Worm (Caenorhabditis elegans) whole organism, L4 larva: ENCODE data around the gene gbf-1.
A peak's percentile ranks its signal among the peaks of the same experiment; 100 is the strongest.

Source experiments
- F26F4.8 ChIP-seq: fragments of 200-800 bp; sonication (Bioruptor generic); conservative IDR thresholded peaks from 2 replicates; pipeline ENCODE4 v1.3.6; 2022; ENCODE audit warnings: missing genetic modification characterization, missing compliant biosample characterization
- F37D6.2 ChIP-seq: sonication (generic microtip); optimal IDR thresholded peaks from 2 replicates; lab custom pipeline; 2016; ENCODE audit warnings: mild to moderate bottlenecking, missing genetic modification characterization, missing compliant biosample characterization
- T20F7.1 ChIP-seq: fragments of 200-800 bp; sonication (Bioruptor generic); optimal IDR thresholded peaks from 2 replicates; lab custom pipeline; 2018; ENCODE audit warnings: mild to moderate bottlenecking, missing genetic modification characterization, missing compliant biosample characterization
- T26A8.4 ChIP-seq: fragments of 200-800 bp; sonication (Bioruptor generic); IDR thresholded peaks from 2 replicates; pipeline ENCODE4 v1.3.6; 2022; ENCODE audit warnings: missing genetic modification characterization, missing compliant biosample characterization
- Y75B8A.6 ChIP-seq: fragments of 200-800 bp; sonication (Bioruptor generic); IDR thresholded peaks from 2 replicates; pipeline ENCODE4 v1.3.6; 2022; ENCODE audit warnings: missing genetic modification reagents, missing genetic modification characterization, missing compliant biosample characterization
- arid-1 ChIP-seq: fragments of 200-800 bp; sonication (Bioruptor generic); conservative IDR thresholded peaks from 2 replicates; pipeline ENCODE4 v1.3.6; 2022; ENCODE audit warnings: missing genetic modification reagents, missing genetic modification characterization, missing compliant biosample characterization
- ceh-20 ChIP-seq: fragments of 200-800 bp; sonication (Bioruptor generic); IDR thresholded peaks from 2 replicates; pipeline ENCODE4 v1.3.6; 2022; ENCODE audit warnings: missing genetic modification reagents, missing genetic modification characterization, missing compliant biosample characterization
- ceh-28 ChIP-seq: fragments of 150-350 bp; optimal IDR thresholded peaks from 2 replicates; lab custom pipeline; 2014; ENCODE audit warnings: missing biosample characterization, missing genetic modification reagents, missing genetic modification characterization
- ceh-32 ChIP-seq: sonication (generic microtip); optimal IDR thresholded peaks from 2 replicates; lab custom pipeline; 2016; ENCODE audit warnings: mild to moderate bottlenecking, missing genetic modification characterization, missing compliant biosample characterization; ENCODE audit not compliant: poor library complexity
- ceh-44 ChIP-seq: fragments of 200-800 bp; sonication (Bioruptor generic); IDR thresholded peaks from 2 replicates; pipeline ENCODE4 v1.3.6; 2022; ENCODE audit warnings: missing genetic modification reagents, missing genetic modification characterization, missing compliant biosample characterization
- ces-1 ChIP-seq: fragments of 150-350 bp; sonication (generic microtip); optimal IDR thresholded peaks from 4 replicates; lab custom pipeline; 2014; ENCODE audit warnings: missing biosample characterization, missing genetic modification reagents, missing genetic modification characterization
- cey-2 ChIP-seq: sonication (generic microtip); optimal IDR thresholded peaks from 3 replicates; lab custom pipeline; 2017; ENCODE audit warnings: missing genetic modification characterization, mild to moderate bottlenecking, missing compliant biosample characterization, antibody characterized with exemption, borderline replicate concordance; ENCODE audit not compliant: insufficient read depth
- ctbp-1 ChIP-seq: fragments of 200-800 bp; sonication (Bioruptor generic); IDR thresholded peaks from 2 replicates; pipeline ENCODE4 v1.3.6; 2022; ENCODE audit warnings: missing genetic modification reagents, missing genetic modification characterization, missing compliant biosample characterization
- daf-12 ChIP-seq: fragments of 150-350 bp; optimal IDR thresholded peaks from 2 replicates; lab custom pipeline; 2014; ENCODE audit warnings: missing biosample characterization, missing genetic modification reagents, missing genetic modification characterization
- daf-16 ChIP-seq, 3 experiments: sonication (generic microtip); optimal IDR thresholded peaks; 2 replicates each; lab custom pipeline; 2016 to 2017; ENCODE audit warnings: missing genetic modification characterization in 3 of 3, missing genetic modification reagents in 3 of 3, mild to moderate bottlenecking in 2 of 3, missing compliant biosample characterization in 2 of 3, missing biosample characterization in 1 of 3, moderate library complexity in 1 of 3
- daf-19 ChIP-seq: fragments of 200-800 bp; sonication (Bioruptor generic); conservative IDR thresholded peaks from 2 replicates; pipeline ENCODE4 v1.3.6; 2022; ENCODE audit warnings: missing genetic modification characterization, missing compliant biosample characterization
- daf-8 ChIP-seq: fragments of 200-800 bp; sonication (Bioruptor generic); IDR thresholded peaks from 2 replicates; pipeline ENCODE4 v1.3.6; 2022; ENCODE audit warnings: missing genetic modification characterization, missing compliant biosample characterization
- dmd-6 ChIP-seq: fragments of 200-800 bp; sonication (Bioruptor generic); IDR thresholded peaks from 2 replicates; pipeline ENCODE4 v1.3.6; 2022; ENCODE audit warnings: missing genetic modification reagents, missing genetic modification characterization, missing compliant biosample characterization
- dmd-8 ChIP-seq: fragments of 200-800 bp; sonication (Bioruptor generic); IDR thresholded peaks from 2 replicates; pipeline ENCODE4 v1.3.6; 2022; ENCODE audit warnings: missing genetic modification characterization, missing compliant biosample characterization
- dmd-9 ChIP-seq: fragments of 200-800 bp; sonication (Bioruptor generic); IDR thresholded peaks from 2 replicates; pipeline ENCODE4 v1.3.6; 2022; ENCODE audit warnings: missing genetic modification reagents, missing genetic modification characterization, missing compliant biosample characterization
- egl-43 ChIP-seq: fragments of 200-800 bp; sonication (Bioruptor generic); IDR thresholded peaks from 2 replicates; pipeline ENCODE4 v1.3.6; 2022; ENCODE audit warnings: missing genetic modification reagents, missing genetic modification characterization, missing compliant biosample characterization
- hif-1 ChIP-seq, 2 experiments: sonication (generic microtip); optimal IDR thresholded peaks; 2 replicates each; lab custom pipeline; 2016 to 2017; ENCODE audit warnings: missing compliant biosample characterization in 2 of 2, missing genetic modification characterization in 2 of 2, missing genetic modification reagents in 2 of 2, missing genotype in 2 of 2, mild to moderate bottlenecking in 1 of 2
- lin-13 ChIP-seq: fragments of 150-350 bp; optimal IDR thresholded peaks from 2 replicates; lab custom pipeline; 2014; ENCODE audit warnings: missing biosample characterization, missing genetic modification reagents, missing genetic modification characterization
- lin-15B ChIP-seq: fragments of 150-350 bp; sonication (generic microtip); optimal IDR thresholded peaks from 3 replicates; lab custom pipeline; 2014; ENCODE audit warnings: missing biosample characterization, missing genetic modification characterization
- lin-38 ChIP-seq: fragments of 200-800 bp; sonication (Bioruptor generic); IDR thresholded peaks from 2 replicates; pipeline ENCODE4 v1.3.6; 2022; ENCODE audit warnings: missing genetic modification reagents, missing genetic modification characterization, missing compliant biosample characterization
- lin-39 ChIP-seq: fragments of 150-350 bp; optimal IDR thresholded peaks from 2 replicates; lab custom pipeline; 2014; ENCODE audit warnings: missing biosample characterization, missing genetic modification reagents, missing genetic modification characterization
- mdl-1 ChIP-seq, 2 experiments: fragments of 150-350 bp in 1 of 2; sonication (generic microtip) in 1 of 2; optimal IDR thresholded peaks; 2 replicates each; lab custom pipeline; 2014 to 2017; ENCODE audit warnings: missing biosample characterization in 2 of 2, missing genetic modification characterization in 2 of 2
- mdt-29 ChIP-seq: fragments of 200-800 bp; sonication (Bioruptor generic); IDR thresholded peaks from 2 replicates; pipeline ENCODE4 v1.3.6; 2022; ENCODE audit warnings: missing genetic modification reagents, missing genetic modification characterization, missing compliant biosample characterization
- mxl-2 ChIP-seq: fragments of 200-800 bp; sonication (Bioruptor generic); conservative IDR thresholded peaks from 2 replicates; pipeline ENCODE4 v1.3.6; 2022; ENCODE audit warnings: missing genetic modification reagents, missing genetic modification characterization, missing compliant biosample characterization
- mxl-3 ChIP-seq: fragments of 200-800 bp; sonication (Bioruptor generic); optimal IDR thresholded peaks from 2 replicates; lab custom pipeline; 2018; ENCODE audit warnings: mild to moderate bottlenecking, missing genetic modification characterization, missing compliant biosample characterization
- nhr-10 ChIP-seq: fragments of 150-350 bp; optimal IDR thresholded peaks from 2 replicates; lab custom pipeline; 2014; ENCODE audit warnings: missing biosample characterization, missing genetic modification characterization
- nhr-111 ChIP-seq: fragments of 200-800 bp; sonication (Bioruptor generic); optimal IDR thresholded peaks from 2 replicates; lab custom pipeline; 2018; ENCODE audit warnings: mild to moderate bottlenecking, missing genetic modification characterization, missing compliant biosample characterization
- nhr-237 ChIP-seq: sonication (generic microtip); optimal IDR thresholded peaks from 2 replicates; lab custom pipeline; 2017; ENCODE audit warnings: missing biosample characterization, missing genetic modification characterization
- nhr-25 ChIP-seq: sonication (generic microtip); optimal IDR thresholded peaks from 2 replicates; lab custom pipeline; 2017; ENCODE audit warnings: missing genetic modification characterization, mild to moderate bottlenecking, missing compliant biosample characterization, antibody characterized with exemption, moderate library complexity, borderline replicate concordance; ENCODE audit not compliant: insufficient read depth
- nhr-28 ChIP-seq: fragments of 150-350 bp; optimal IDR thresholded peaks from 2 replicates; lab custom pipeline; 2014; ENCODE audit warnings: missing biosample characterization, missing genetic modification characterization
- nhr-42 ChIP-seq: fragments of 200-800 bp; sonication (Bioruptor generic); IDR thresholded peaks from 2 replicates; pipeline ENCODE4 v1.3.6; 2022; ENCODE audit warnings: missing genetic modification characterization, missing compliant biosample characterization
- nhr-76 ChIP-seq: fragments of 150-350 bp; optimal IDR thresholded peaks from 2 replicates; lab custom pipeline; 2014; ENCODE audit warnings: missing biosample characterization, missing genetic modification characterization
- pha-4 ChIP-seq, 2 experiments: fragments of 150-350 bp in 1 of 2; fragments of 200-800 bp in 1 of 2; sonication (Bioruptor generic) in 1 of 2; IDR thresholded peaks in 1 of 2; optimal IDR thresholded peaks in 1 of 2; 2 replicates each; pipeline versions ENCODE4 v1.3.6 to Lab custom; 2014 to 2022; ENCODE audit warnings: missing genetic modification characterization in 2 of 2, missing genetic modification reagents in 2 of 2, missing biosample characterization in 1 of 2, missing compliant biosample characterization in 1 of 2
- php-3 ChIP-seq: fragments of 200-800 bp; sonication (Bioruptor generic); IDR thresholded peaks from 2 replicates; pipeline ENCODE4 v1.3.6; 2022; ENCODE audit warnings: missing genetic modification reagents, missing genetic modification characterization, missing compliant biosample characterization
- rbr-2 ChIP-seq: sonication (generic microtip); optimal IDR thresholded peaks from 2 replicates; lab custom pipeline; 2016; ENCODE audit warnings: missing genotype, missing genetic modification characterization, missing compliant biosample characterization
- snpc-1.2 ChIP-seq: fragments of 200-800 bp; sonication (Bioruptor generic); IDR thresholded peaks from 2 replicates; pipeline ENCODE4 v1.3.6; 2022; ENCODE audit warnings: missing genetic modification reagents, missing genetic modification characterization, missing compliant biosample characterization
- snpc-4 ChIP-seq: fragments of 150-350 bp; optimal IDR thresholded peaks from 2 replicates; lab custom pipeline; 2014; ENCODE audit warnings: missing biosample characterization, missing genetic modification characterization
- tra-1 ChIP-seq: fragments of 200-800 bp; sonication (Bioruptor generic); IDR thresholded peaks from 2 replicates; pipeline ENCODE4 v1.3.6; 2022; ENCODE audit warnings: missing genetic modification reagents, missing genetic modification characterization, missing compliant biosample characterization
- unc-39 ChIP-seq: sonication (generic microtip); optimal IDR thresholded peaks from 2 replicates; lab custom pipeline; 2017; ENCODE audit warnings: missing biosample characterization, missing genetic modification characterization
- unc-62 ChIP-seq, 3 experiments: fragments of 150-350 bp in 1 of 3; sonication (generic microtip); optimal IDR thresholded peaks in 2 of 3; peaks in 1 of 3; 1 replicate in 1 of 3; 2 replicates in 2 of 3; lab custom pipeline; 2014 to 2017; ENCODE audit warnings: missing biosample characterization in 3 of 3, missing genetic modification characterization in 3 of 3, missing genetic modification reagents in 3 of 3, missing genotype in 1 of 3
- zfp-2 ChIP-seq: sonication (generic microtip); optimal IDR thresholded peaks from 2 replicates; lab custom pipeline; 2016; ENCODE audit warnings: mild to moderate bottlenecking, missing genetic modification characterization, missing compliant biosample characterization
- zip-11 ChIP-seq: fragments of 200-800 bp; sonication (Bioruptor generic); IDR thresholded peaks from 2 replicates; pipeline ENCODE4 v1.3.6; 2022; ENCODE audit warnings: missing genetic modification characterization, missing compliant biosample characterization
- zip-2 ChIP-seq: fragments of 150-350 bp; optimal IDR thresholded peaks from 2 replicates; lab custom pipeline; 2014; ENCODE audit warnings: missing biosample characterization, missing genetic modification characterization
- ztf-7 ChIP-seq: fragments of 150-350 bp; optimal IDR thresholded peaks from 2 replicates; lab custom pipeline; 2014; ENCODE audit warnings: missing biosample characterization, missing genetic modification characterization

gbf-1 gene

DNA sequence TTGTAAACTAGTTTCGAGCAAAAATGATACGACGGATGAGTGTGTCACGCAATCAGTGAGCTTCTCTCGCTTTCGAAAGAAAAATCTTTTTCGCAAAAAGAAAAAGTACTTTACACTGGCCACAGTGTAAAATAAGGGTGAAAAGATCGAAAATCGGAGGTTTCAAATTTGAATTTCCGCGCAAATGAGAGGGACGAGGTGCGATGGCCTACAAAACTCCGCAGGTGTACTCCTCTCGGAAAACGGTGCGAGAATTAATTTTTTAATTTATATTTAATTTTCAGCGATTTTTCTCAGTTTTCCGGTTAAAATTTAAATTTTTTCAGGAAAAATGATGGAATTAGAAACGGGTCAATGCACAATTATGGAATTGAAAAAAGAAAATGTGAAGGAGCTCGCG is 26.8 kb downstream of the gbf-1 start, which contains the start of gene mrt-2:
TSS of gene mrt-2 (plus strand) at position 49 of the 400 bp plus-strand sequence.
- TF ChIP-seq ces-1 (GFP tag; lab: Kevin White, UChicago) (no peak), lin-39 (tag; lab: Kevin White, UChicago) (no peak), nhr-25 (tag; lab: Kevin White, UChicago) (peak; percentile 16), zip-2 (tag; lab: Kevin White, UChicago) (no peak), F26F4.8 (GFP tag; lab: Robert Waterston, UW) (no peak), arid-1 (GFP tag; lab: Robert Waterston, UW) (0 out of 2 replicates have a peak, but pooled peaks have one; percentile 23), lin-15B (tag; lab: Kevin White, UChicago) (no peak), dmd-6 (GFP tag; lab: Robert Waterston, UW) (peak; percentile 46), ceh-28 (tag; lab: Kevin White, UChicago) (no peak), daf-12 (tag; lab: Kevin White, UChicago) (no peak), daf-8 (GFP tag; lab: Robert Waterston, UW) (no peak), T20F7.1 (GFP tag; lab: Kevin White, UChicago) (no peak), nhr-10 (tag; lab: Kevin White, UChicago) (no peak), ceh-32 (tag; lab: Kevin White, UChicago) (no peak), snpc-4 (no peak), nhr-28 (tag; lab: Kevin White, UChicago) (peak; percentile 24), tra-1 (GFP tag; lab: Robert Waterston, UW) (no peak; the same call in 1 of the 2 replicates), rbr-2 (tag; lab: Kevin White, UChicago) (peak; percentile 48), lin-38 (GFP tag; lab: Robert Waterston, UW) (peak; percentile 70), Y75B8A.6 (GFP tag; lab: Robert Waterston, UW) (no peak), nhr-42 (GFP tag; lab: Robert Waterston, UW) (no peak; the same call in 1 of the 2 replicates), dmd-9 (GFP tag; lab: Robert Waterston, UW) (0 out of 2 replicates have a peak, but pooled peaks have one; percentile 39), zip-11 (GFP tag; lab: Robert Waterston, UW) (no peak), unc-62 (GFP tag; optimal IDR thresholded peaks at IDR 0.05 in 1 of 2; lab: Kevin White, UChicago) (no peak), unc-62 (tag; optimal IDR thresholded peaks at IDR 0.05; lab: Kevin White, UChicago) (no peak), daf-19 (GFP tag; lab: Robert Waterston, UW) (no peak), unc-39 (no peak), T26A8.4 (GFP tag; lab: Robert Waterston, UW) (0 out of 2 replicates have a peak, but pooled peaks have one; percentile 48), zfp-2 (tag; lab: Kevin White, UChicago) (no peak), snpc-1.2 (GFP tag; lab: Robert Waterston, UW) (no peak), daf-16 (GFP tag; optimal IDR thresholded peaks at IDR 0.05; lab: Kevin White, UChicago) (no peak), daf-16 (tag; optimal IDR thresholded peaks at IDR 0.05; lab: Kevin White, UChicago) (peak; percentile 47), php-3 (no peak), lin-13 (GFP tag; lab: Kevin White, UChicago) (peak; percentile 45), nhr-76 (tag; lab: Kevin White, UChicago) (no peak), nhr-237 (tag; lab: Kevin White, UChicago) (no peak), mdl-1 (tag; optimal IDR thresholded peaks at IDR 0.05; lab: Kevin White, UChicago) (no peak), ztf-7 (tag; lab: Kevin White, UChicago) (peak; percentile 16), mdt-29 (GFP tag; lab: Robert Waterston, UW) (no peak), pha-4 (GFP tag; IDR thresholded peaks at IDR 0.05; lab: Robert Waterston, UW) (0 out of 2 replicates have a peak, but pooled peaks have one; percentile 60), pha-4 (tag; optimal IDR thresholded peaks at IDR 0.05; lab: Kevin White, UChicago) (peak; percentile 16), egl-43 (no peak), cey-2 (tag; lab: Kevin White, UChicago) (no peak), F37D6.2 (tag; lab: Kevin White, UChicago) (peak; percentile 14), ceh-44 (GFP tag; lab: Robert Waterston, UW) (0 out of 2 replicates have a peak, but pooled peaks have one; percentile 2), mxl-3 (GFP tag; lab: Kevin White, UChicago) (no peak), hif-1 (tag; optimal IDR thresholded peaks at IDR 0.05; lab: Kevin White, UChicago) (peak in 1 of 2 experiments; percentile 93), nhr-111 (no peak), dmd-8 (GFP tag; lab: Robert Waterston, UW) (no peak), ctbp-1 (GFP tag; lab: Robert Waterston, UW) (no peak), ceh-20 (GFP tag; lab: Robert Waterston, UW) (0 out of 2 replicates have a peak, but pooled peaks have one; percentile 17), mxl-2 (GFP tag; lab: Robert Waterston, UW) (no peak)
